Fruit fly (Drosophila melanogaster): ENCODE data around the gene CG32219.

CG32219 gene

dm6 chr3L:19952690-19953089 is 1.8 kb upstream of the CG32219 start, which contains the start of gene CG33710:
TSS of gene CG33710 (minus strand) at chr3L:19952790.
- no peak for TF ChIP-seq CG9705 (GFP tag; optimal IDR thresholded peaks at IDR 0.05)
- TF ChIP-seq dmrt93B (GFP tag; optimal IDR thresholded peaks at IDR 0.05) = no peak
- no peak for TF ChIP-seq Dif (GFP tag; optimal IDR thresholded peaks at IDR 0.05; ENCODE audit: partially characterized antibody)
- TF ChIP-seq dsf (GFP tag; optimal IDR thresholded peaks at IDR 0.05; ENCODE audit: borderline replicate concordance) = no peak
- no peak for TF ChIP-seq Jra (GFP tag; optimal IDR thresholded peaks at IDR 0.05)
- no peak for TF ChIP-seq rgr (GFP tag; optimal IDR thresholded peaks at IDR 0.05)
- TF ChIP-seq OdsH (GFP tag; optimal IDR thresholded peaks at IDR 0.05) = no peak
- TF ChIP-seq Hr83 (GFP tag; optimal IDR thresholded peaks at IDR 0.05; ENCODE audit: poor library complexity, severe bottlenecking) = no peak
- TF ChIP-seq jim (GFP tag; optimal IDR thresholded peaks at IDR 0.05) = no peak
- no peak for TF ChIP-seq pan (optimal IDR thresholded peaks at IDR 0.05)
- TF ChIP-seq woc (GFP tag; optimal IDR thresholded peaks at IDR 0.05) = no peak

- TF ChIP-seq fru (GFP tag; optimal IDR thresholded peaks at IDR 0.05) = no peak
- TF ChIP-seq Sp1 (GFP tag; optimal IDR thresholded peaks at IDR 0.05) = no peak
- no peak for TF ChIP-seq Hnf4 (GFP tag; optimal IDR thresholded peaks at IDR 0.05)
- no peak for TF ChIP-seq Vsx2 (GFP tag; optimal IDR thresholded peaks at IDR 0.05; ENCODE audit: partially characterized antibody)
- no peak for TF ChIP-seq jim (GFP tag; optimal IDR thresholded peaks at IDR 0.05)
Observed at dm6 chr3L:19951868-19952267, 933 bp upstream of the CG32219 start, which contains the start of gene CG34258. TSS of gene CG34258 (minus strand) at chr3L:19951968.

- TF ChIP-seq CrebA (GFP tag; optimal IDR thresholded peaks at IDR 0.05; ENCODE audit: borderline replicate concordance) (no peak), rgr (GFP tag; optimal IDR thresholded peaks at IDR 0.05) (peak; percentile 3)
Observed at dm6 chr3L:19945469-19945868, 5.5 kb downstream of the CG32219 start.

dm6 chr3L:19941162-19941561 is 9.8 kb downstream of the CG32219 start:
- TF ChIP-seq sage (GFP tag; optimal IDR thresholded peaks at IDR 0.05) (no peak), CG9705 (GFP tag; optimal IDR thresholded peaks at IDR 0.05) (no peak), dl (GFP tag; optimal IDR thresholded peaks at IDR 0.05; ENCODE audit: insufficient read depth in 1 of 2, partially characterized antibody in 2 of 2) (no peak), jim (GFP tag; optimal IDR thresholded peaks at IDR 0.05) (no peak), HLH106 (tag; optimal IDR thresholded peaks at IDR 0.05) (no peak), N (GFP tag; optimal IDR thresholded peaks at IDR 0.05) (no peak), tai (GFP tag; optimal IDR thresholded peaks at IDR 0.05) (no peak), CG32264 (GFP tag; optimal IDR thresholded peaks at IDR 0.05) (no peak), usp (GFP tag; optimal IDR thresholded peaks at IDR 0.05) (no peak), CrebA (GFP tag; optimal IDR thresholded peaks at IDR 0.05; ENCODE audit: borderline replicate concordance) (no peak), Sp1 (GFP tag; optimal IDR thresholded peaks at IDR 0.05) (no peak), br (GFP tag; optimal IDR thresholded peaks at IDR 0.05) (no peak), Rel (GFP tag; optimal IDR thresholded peaks at IDR 0.05) (no peak), Rel (tag; optimal IDR thresholded peaks at IDR 0.05) (no peak), pan (optimal IDR thresholded peaks at IDR 0.05) (no peak), Abd-B (GFP tag; optimal IDR thresholded peaks at IDR 0.05) (no peak), sv (GFP tag; optimal IDR thresholded peaks at IDR 0.05) (no peak), Dif (GFP tag; optimal IDR thresholded peaks at IDR 0.05; ENCODE audit: partially characterized antibody) (no peak), psq (GFP tag; optimal IDR thresholded peaks at IDR 0.05) (no peak), dsf (GFP tag; optimal IDR thresholded peaks at IDR 0.05; ENCODE audit: borderline replicate concordance) (no peak), Hr83 (GFP tag; optimal IDR thresholded peaks at IDR 0.05; ENCODE audit: poor library complexity, severe bottlenecking) (no peak)

dm6 chr3L:19940349-19940748 is 10.6 kb downstream of the CG32219 start:
- TF ChIP-seq Myc (optimal IDR thresholded peaks at IDR 0.05) (no peak), sage (GFP tag; optimal IDR thresholded peaks at IDR 0.05) (no peak), Dif (GFP tag; optimal IDR thresholded peaks at IDR 0.05; ENCODE audit: partially characterized antibody) (no peak), sv (GFP tag; optimal IDR thresholded peaks at IDR 0.05) (no peak), fru (GFP tag; optimal IDR thresholded peaks at IDR 0.05) (no peak), Hr78 (GFP tag; optimal IDR thresholded peaks at IDR 0.05) (no peak), dl (GFP tag; optimal IDR thresholded peaks at IDR 0.05; ENCODE audit: insufficient read depth in 1 of 2, partially characterized antibody in 2 of 2) (no peak), Hnf4 (GFP tag; optimal IDR thresholded peaks at IDR 0.05) (no peak), HLH106 (tag; optimal IDR thresholded peaks at IDR 0.05) (no peak), CG9705 (GFP tag; optimal IDR thresholded peaks at IDR 0.05) (no peak), jim (GFP tag; optimal IDR thresholded peaks at IDR 0.05) (no peak), foxo (GFP tag; optimal IDR thresholded peaks at IDR 0.05) (no peak), Mio (GFP tag; optimal IDR thresholded peaks at IDR 0.05) (no peak), Rel (GFP tag; optimal IDR thresholded peaks at IDR 0.05) (no peak), Rel (tag; optimal IDR thresholded peaks at IDR 0.05) (no peak), pan (optimal IDR thresholded peaks at IDR 0.05) (no peak), h (GFP tag; optimal IDR thresholded peaks at IDR 0.05) (no peak), Vsx2 (GFP tag; optimal IDR thresholded peaks at IDR 0.05; ENCODE audit: partially characterized antibody) (no peak), GATAd (GFP tag; optimal IDR thresholded peaks at IDR 0.05) (no peak)

Measured in whole organism, wandering third instar larva.